Fruit fly (Drosophila melanogaster) whole organism, embryonic: ENCODE data around the gene Atx-1.

Source experiments
- Bdp1 ChIP-seq: fragments of 200-800 bp; sonication (Bioruptor generic); optimal IDR thresholded peaks from 3 replicates; lab custom pipeline; 2016; ENCODE audit warnings: missing biosample characterization, missing genetic modification characterization
- Bgb ChIP-seq: fragments of 200-800 bp; sonication (Bioruptor generic); IDR thresholded peaks from 2 replicates; pipeline ENCODE4 v1.3.6; 2022; ENCODE audit warnings: missing biosample characterization, missing genetic modification characterization; ENCODE audit not compliant: partially characterized antibody
- CG11456 ChIP-seq: fragments of 200-800 bp; sonication (Bioruptor generic); IDR thresholded peaks from 3 replicates; pipeline ENCODE4 v1.3.6; 2022; ENCODE audit warnings: missing biosample characterization, missing genetic modification characterization
- CG12219 ChIP-seq: fragments of 200-800 bp; sonication (Bioruptor generic); optimal IDR thresholded peaks from 3 replicates; lab custom pipeline; 2018; ENCODE audit warnings: missing biosample characterization, mild to moderate bottlenecking, missing genetic modification characterization
- CG14710 ChIP-seq: fragments of 200-800 bp; sonication (Bioruptor generic); optimal IDR thresholded peaks from 3 replicates; lab custom pipeline; 2019; ENCODE audit warnings: missing biosample characterization, mild to moderate bottlenecking, missing genetic modification characterization, moderate library complexity
- CG17568 ChIP-seq: fragments of 200-800 bp; sonication (Bioruptor generic); optimal IDR thresholded peaks from 2 replicates; lab custom pipeline; 2018; ENCODE audit warnings: missing biosample characterization, mild to moderate bottlenecking, missing genetic modification characterization, moderate library complexity
- CG1832 ChIP-seq: fragments of 200-800 bp; sonication (Bioruptor generic); optimal IDR thresholded peaks from 2 replicates; lab custom pipeline; 2017; ENCODE audit warnings: missing biosample characterization, mild to moderate bottlenecking, missing genetic modification characterization, inconsistent platforms
- CG2678 ChIP-seq: fragments of 200-800 bp; sonication (Bioruptor generic); optimal IDR thresholded peaks from 3 replicates; lab custom pipeline; 2019; ENCODE audit warnings: missing biosample characterization, mild to moderate bottlenecking, missing genetic modification characterization, moderate library complexity
- CG32532 ChIP-seq: fragments of 200-800 bp; sonication (Bioruptor generic); IDR thresholded peaks from 2 replicates; pipeline ENCODE4 v1.3.6; 2022; ENCODE audit warnings: missing biosample characterization, missing genetic modification characterization
- CG3281 ChIP-seq: fragments of 200-800 bp; sonication (Bioruptor generic); optimal IDR thresholded peaks from 3 replicates; lab custom pipeline; 2017; ENCODE audit warnings: missing biosample characterization, mild to moderate bottlenecking, missing genetic modification characterization
- CG4328 ChIP-seq: fragments of 200-800 bp; sonication (Bioruptor generic); optimal IDR thresholded peaks from 3 replicates; lab custom pipeline; 2017; ENCODE audit warnings: missing biosample characterization, missing genetic modification reagents, missing genetic modification characterization
- CG6272 ChIP-seq: fragments of 200-800 bp; sonication (Bioruptor generic); IDR thresholded peaks from 2 replicates; pipeline ENCODE4 v1.3.6; 2022; ENCODE audit warnings: missing biosample characterization, missing genetic modification characterization
- CG6689 ChIP-seq: fragments of 200-800 bp; sonication (Bioruptor generic); IDR thresholded peaks from 2 replicates; pipeline ENCODE4 v1.3.6; 2022; ENCODE audit warnings: missing biosample characterization, missing genetic modification characterization
- CG9215 ChIP-seq: fragments of 200-800 bp; sonication (Bioruptor generic); IDR thresholded peaks from 2 replicates; pipeline ENCODE4 v1.3.6; 2022; ENCODE audit warnings: missing biosample characterization, missing genetic modification characterization
- Dbx ChIP-seq: fragments of 200-800 bp; sonication (Bioruptor generic); IDR thresholded peaks from 3 replicates; pipeline ENCODE4 v1.3.6; 2022; ENCODE audit warnings: missing biosample characterization, missing genetic modification characterization
- Dp ChIP-seq: fragments of 200-800 bp; sonication (Bioruptor generic); optimal IDR thresholded peaks from 2 replicates; lab custom pipeline; 2018; ENCODE audit warnings: missing biosample characterization, mild to moderate bottlenecking, missing genetic modification characterization, moderate library complexity
- Eip74EF ChIP-seq, 2 experiments: fragments of 200-800 bp in 1 of 2; fragments of >200 bp in 1 of 2; sonication (Bioruptor generic) in 1 of 2; optimal IDR thresholded peaks; 2 replicates each; lab custom pipeline; 2017 to 2019; ENCODE audit warnings: missing biosample characterization in 2 of 2, missing genetic modification characterization in 2 of 2, mild to moderate bottlenecking in 1 of 2, moderate library complexity in 1 of 2
- Med ChIP-seq: fragments of 200-800 bp; sonication (Bioruptor generic); peaks from one replicate; lab custom pipeline; 2016; ENCODE audit warnings: missing biosample characterization, missing genetic modification characterization, mild to moderate bottlenecking, inconsistent platforms, moderate library complexity
- NFAT ChIP-seq: fragments of 200-800 bp; sonication (Bioruptor generic); IDR thresholded peaks from 2 replicates; pipeline ENCODE4 v1.3.6; 2022; ENCODE audit warnings: missing biosample characterization, missing genetic modification characterization
- Xrp1 ChIP-seq: fragments of 200-800 bp; sonication (Bioruptor generic); IDR thresholded peaks from 2 replicates; pipeline ENCODE4 v1.3.6; 2022; ENCODE audit warnings: missing biosample characterization, missing genetic modification characterization
- ac ChIP-seq: fragments of 200-800 bp; sonication (Bioruptor generic); optimal IDR thresholded peaks from 3 replicates; lab custom pipeline; 2017; ENCODE audit warnings: missing biosample characterization, mild to moderate bottlenecking, missing genetic modification characterization
- aop ChIP-seq: fragments of 200-800 bp; sonication (Bioruptor generic); IDR thresholded peaks from 2 replicates; pipeline ENCODE4 v1.3.6; 2022; ENCODE audit warnings: missing biosample characterization, missing genetic modification characterization
- ap ChIP-seq: fragments of 200-800 bp; sonication (Bioruptor generic); IDR thresholded peaks from 2 replicates; pipeline ENCODE4 v1.3.6; 2022; ENCODE audit warnings: missing biosample characterization, missing genetic modification characterization
- cad ChIP-seq: fragments of >200 bp; optimal IDR thresholded peaks from 2 replicates; lab custom pipeline; 2017; ENCODE audit warnings: missing biosample characterization, missing genetic modification characterization
- cato ChIP-seq: fragments of 200-800 bp; sonication (Bioruptor generic); optimal IDR thresholded peaks from 2 replicates; lab custom pipeline; 2016; ENCODE audit warnings: missing biosample characterization, missing genetic modification characterization, borderline replicate concordance
- en ChIP-seq: fragments of 200-800 bp; sonication (Bioruptor generic); optimal IDR thresholded peaks from 2 replicates; lab custom pipeline; 2016; ENCODE audit warnings: missing biosample characterization, missing genetic modification characterization
- esg ChIP-seq: fragments of 200-800 bp; sonication (Bioruptor generic); conservative IDR thresholded peaks from 2 replicates; pipeline ENCODE4 v1.3.6; 2022; ENCODE audit warnings: missing biosample characterization, missing genetic modification characterization
- exex ChIP-seq: fragments of 200-800 bp; sonication (Bioruptor generic); optimal IDR thresholded peaks from 4 replicates; lab custom pipeline; 2018; ENCODE audit warnings: missing biosample characterization, mild to moderate bottlenecking, missing genetic modification characterization, moderate library complexity
- fru ChIP-seq: fragments of >200 bp; optimal IDR thresholded peaks from 2 replicates; lab custom pipeline; 2017
- gce ChIP-seq: fragments of 200-800 bp; sonication (Bioruptor generic); IDR thresholded peaks from 3 replicates; pipeline ENCODE4 v1.3.6; 2022; ENCODE audit warnings: missing biosample characterization, missing genetic modification characterization
- gsb-n ChIP-seq: fragments of 200-800 bp; sonication (Bioruptor generic); optimal IDR thresholded peaks from 3 replicates; lab custom pipeline; 2018; ENCODE audit warnings: missing biosample characterization, mild to moderate bottlenecking, missing genetic modification characterization
- kni ChIP-seq: fragments of 200-800 bp; sonication (Bioruptor generic); optimal IDR thresholded peaks from 3 replicates; lab custom pipeline; 2017; ENCODE audit warnings: mild to moderate bottlenecking, missing biosample characterization, missing genetic modification reagents, missing genetic modification characterization
- knrl ChIP-seq: fragments of 200-800 bp; sonication (Bioruptor generic); IDR thresholded peaks from 3 replicates; pipeline ENCODE4 v1.3.6; 2022; ENCODE audit warnings: missing biosample characterization, missing genetic modification characterization; ENCODE audit not compliant: partially characterized antibody
- luna ChIP-seq: fragments of 200-800 bp; sonication (Bioruptor generic); optimal IDR thresholded peaks from 2 replicates; lab custom pipeline; 2016; ENCODE audit warnings: missing biosample characterization, missing genetic modification characterization
- nerfin-2 ChIP-seq: fragments of 200-800 bp; sonication (Bioruptor generic); IDR thresholded peaks from 2 replicates; pipeline ENCODE4 v1.3.6; 2022; ENCODE audit warnings: missing biosample characterization, missing genetic modification characterization; ENCODE audit not compliant: partially characterized antibody
- nom ChIP-seq: fragments of 200-800 bp; sonication (Bioruptor generic); optimal IDR thresholded peaks from 2 replicates; lab custom pipeline; 2017; ENCODE audit warnings: missing biosample characterization, missing genetic modification characterization, mild to moderate bottlenecking, moderate library complexity, missing genetic modification reagents
- p53 ChIP-seq: fragments of 200-800 bp; sonication (Bioruptor generic); optimal IDR thresholded peaks from 2 replicates; lab custom pipeline; 2016; ENCODE audit warnings: missing biosample characterization, missing genetic modification characterization
- pfk ChIP-seq: fragments of 200-800 bp; sonication (Bioruptor generic); optimal IDR thresholded peaks from 2 replicates; lab custom pipeline; 2018; ENCODE audit warnings: missing biosample characterization, mild to moderate bottlenecking, missing genetic modification characterization, moderate library complexity
- phol ChIP-seq: fragments of 200-800 bp; sonication (Bioruptor generic); optimal IDR thresholded peaks from 3 replicates; lab custom pipeline; 2018; ENCODE audit warnings: missing biosample characterization, mild to moderate bottlenecking, missing genetic modification characterization, moderate library complexity
- pnt ChIP-seq: fragments of 200-800 bp; sonication (Bioruptor generic); optimal IDR thresholded peaks from 3 replicates; lab custom pipeline; 2016; ENCODE audit warnings: missing biosample characterization, missing genetic modification characterization
- pum ChIP-seq: fragments of 200-800 bp; sonication (Bioruptor generic); optimal IDR thresholded peaks from 2 replicates; lab custom pipeline; 2016; ENCODE audit warnings: missing biosample characterization, missing genetic modification characterization
- salm ChIP-seq: fragments of 200-800 bp; sonication (Bioruptor generic); optimal IDR thresholded peaks from 2 replicates; lab custom pipeline; 2018; ENCODE audit warnings: missing biosample characterization, mild to moderate bottlenecking, missing genetic modification characterization
- shn ChIP-seq: fragments of 200-800 bp; sonication (Bioruptor generic); optimal IDR thresholded peaks from 3 replicates; lab custom pipeline; 2016; ENCODE audit warnings: missing biosample characterization, missing genetic modification characterization
- sim ChIP-seq: fragments of 200-800 bp; sonication (Bioruptor generic); IDR thresholded peaks from 2 replicates; pipeline ENCODE4 v1.3.6; 2022; ENCODE audit warnings: missing biosample characterization, missing genetic modification characterization
- ssp ChIP-seq: fragments of 200-800 bp; sonication (Bioruptor generic); IDR thresholded peaks from 2 replicates; pipeline ENCODE4 v1.3.6; 2022; ENCODE audit warnings: missing biosample characterization, missing genetic modification characterization
- tin ChIP-seq: fragments of 200-800 bp; sonication (Bioruptor generic); optimal IDR thresholded peaks from 3 replicates; lab custom pipeline; 2016; ENCODE audit warnings: missing biosample characterization, missing genetic modification characterization
- tll ChIP-seq, 2 experiments: fragments of 200-800 bp in 1 of 2; fragments of >200 bp in 1 of 2; sonication (Bioruptor generic) in 1 of 2; optimal IDR thresholded peaks; 2 replicates each; lab custom pipeline; 2017 to 2019; ENCODE audit warnings: missing biosample characterization in 2 of 2, missing genetic modification characterization in 2 of 2, mild to moderate bottlenecking in 1 of 2, moderate library complexity in 1 of 2
- twi ChIP-seq: fragments of 200-800 bp; optimal IDR thresholded peaks from 2 replicates; lab custom pipeline; 2019; ENCODE audit warnings: missing biosample characterization, mild to moderate bottlenecking, missing genetic modification characterization, moderate library complexity
- usp ChIP-seq: fragments of >200 bp; optimal IDR thresholded peaks from 2 replicates; lab custom pipeline; 2017; ENCODE audit warnings: missing biosample characterization, missing genetic modification characterization
- yki ChIP-seq: fragments of >200 bp; optimal IDR thresholded peaks from 3 replicates; lab custom pipeline; 2018
- z ChIP-seq: fragments of 200-800 bp; sonication (Bioruptor generic); IDR thresholded peaks from 3 replicates; pipeline ENCODE4 v1.3.6; 2022; ENCODE audit warnings: missing biosample characterization, missing genetic modification characterization

Gene Atx-1

DNA sequence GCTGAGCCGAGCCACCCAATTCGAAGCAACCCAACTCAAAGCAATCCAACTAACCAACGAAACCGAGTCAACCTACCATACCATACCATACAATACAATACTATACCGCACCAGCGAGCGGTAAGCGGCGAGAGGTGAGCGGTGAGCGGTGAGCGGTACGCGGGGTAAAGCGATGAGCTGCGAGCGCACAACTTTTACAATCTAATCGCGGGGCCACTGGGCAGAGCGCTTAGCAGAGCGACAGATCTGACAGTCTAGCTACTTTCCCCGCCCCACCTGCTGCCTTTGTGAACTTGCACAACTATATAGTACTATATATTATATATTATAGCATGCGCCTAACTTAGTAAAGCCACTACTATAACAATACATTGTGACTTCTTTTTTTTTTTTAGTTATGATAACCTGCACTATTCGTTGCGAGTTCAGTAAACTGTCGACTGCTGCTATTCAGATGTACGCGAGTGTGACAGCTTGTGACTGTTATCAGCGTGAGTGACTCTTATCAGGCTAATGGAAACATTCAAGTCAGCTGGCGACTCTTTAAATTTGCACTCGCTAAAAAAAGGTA, 22.2 kb upstream of the Atx-1 start (continued):
- no peak for TF ChIP-seq en (GFP tag; lab: Kevin White, UChicago)
- peak; percentile 43; the same call in 1 of the 2 replicates for TF ChIP-seq Xrp1 (GFP tag; lab: Robert Waterston, UW)
- no peak for TF ChIP-seq ap
- no peak for TF ChIP-seq usp (GFP tag; lab: Kevin White, UChicago)
- TF ChIP-seq sim = no peak
- TF ChIP-seq ssp (GFP tag; lab: Robert Waterston, UW) = no peak
- TF ChIP-seq luna (GFP tag; lab: Kevin White, UChicago) = no peak
- no peak for TF ChIP-seq cad
- no peak for TF ChIP-seq Dp (GFP tag; lab: Kevin White, UChicago)
- peak; percentile 54 for TF ChIP-seq CG2678 (tag; lab: Kevin White, UChicago)
- no peak for TF ChIP-seq twi
- no peak for TF ChIP-seq tin (GFP tag; lab: Kevin White, UChicago)
- TF ChIP-seq shn (GFP tag; lab: Kevin White, UChicago) = no peak
- no peak for TF ChIP-seq gsb-n (tag; lab: Kevin White, UChicago)
- no peak for TF ChIP-seq yki (lab: Kevin White, UChicago)
- no peak for TF ChIP-seq nerfin-2 (GFP tag; lab: Robert Waterston, UW)
- TF ChIP-seq nom (GFP tag; lab: Kevin White, UChicago) = no peak
- TF ChIP-seq p53 (GFP tag; lab: Kevin White, UChicago) = no peak
- TF ChIP-seq pnt = no peak
- no peak for TF ChIP-seq salm (tag; lab: Kevin White, UChicago)
- 0 out of 2 replicates have a peak, but pooled peaks have one; percentile 16 for TF ChIP-seq esg (GFP tag; lab: Robert Waterston, UW)
- TF ChIP-seq gce = no peak
- no peak for TF ChIP-seq CG11456 (GFP tag; lab: Robert Waterston, UW)
- TF ChIP-seq CG14710 (tag; lab: Kevin White, UChicago) = peak; percentile 4
- TF ChIP-seq z (GFP tag; lab: Robert Waterston, UW) = peak; percentile 67; the same call in 2 of the 3 replicates
- peak; percentile 3 for TF ChIP-seq CG4328
- peak; percentile 33 for TF ChIP-seq CG17568
- no peak for TF ChIP-seq aop
- no peak for TF ChIP-seq CG1832 (GFP tag; lab: Kevin White, UChicago)
- TF ChIP-seq CG32532 (GFP tag; lab: Robert Waterston, UW) = peak; percentile 43; the same call in 1 of the 2 replicates
- peak; percentile 45; the same call in 1 of the 3 replicates for TF ChIP-seq Dbx (GFP tag; lab: Robert Waterston, UW)
- TF ChIP-seq cato (GFP tag; lab: Kevin White, UChicago) = no peak
- TF ChIP-seq CG9215 (GFP tag; lab: Robert Waterston, UW) = peak; percentile 33; the same call in 1 of the 2 replicates
- TF ChIP-seq CG6689 (GFP tag; lab: Robert Waterston, UW) = peak; percentile 48
- TF ChIP-seq exex (tag; lab: Kevin White, UChicago) = peak; percentile 71
- TF ChIP-seq Med = peak; percentile 74
- no peak for TF ChIP-seq CG6272
- no peak for TF ChIP-seq pfk (GFP tag; lab: Kevin White, UChicago)
- TF ChIP-seq phol = peak; percentile 40
- TF ChIP-seq CG12219 (GFP tag; lab: Kevin White, UChicago) = peak; percentile 11
- no peak for TF ChIP-seq tll (GFP tag; optimal IDR thresholded peaks at IDR 0.05; lab: Kevin White, UChicago)
- no peak for TF ChIP-seq ac
- no peak for TF ChIP-seq Bdp1 (GFP tag; lab: Kevin White, UChicago)
- TF ChIP-seq NFAT (GFP tag; lab: Robert Waterston, UW) = no peak; the same call in 1 of the 2 replicates
- no peak for TF ChIP-seq Eip74EF (GFP tag; optimal IDR thresholded peaks at IDR 0.05; lab: Kevin White, UChicago)
- peak; percentile 23; the same call in 1 of the 2 replicates for TF ChIP-seq Bgb
- TF ChIP-seq kni (GFP tag; lab: Kevin White, UChicago) = no peak
- no peak for TF ChIP-seq knrl
- TF ChIP-seq pum (GFP tag; lab: Kevin White, UChicago) = no peak
- no peak for TF ChIP-seq fru (lab: Kevin White, UChicago)
- peak; percentile 37 for TF ChIP-seq CG3281 (GFP tag; lab: Kevin White, UChicago)
